Worm (Caenorhabditis elegans) whole organism, late embryonic: ENCODE measurements around the gene nhr-261.
A peak's percentile ranks its signal among the peaks of the same experiment; 100 is the strongest.

Experiments
- C08G9.2 ChIP-seq: sonication (generic microtip); optimal IDR thresholded peaks from 2 replicates; lab custom pipeline; 2016; ENCODE audit warnings: mild to moderate bottlenecking, missing genetic modification characterization, moderate library complexity, missing compliant biosample characterization
- F13H6.1 ChIP-seq: sonication (generic microtip); optimal IDR thresholded peaks from 2 replicates; lab custom pipeline; 2016; ENCODE audit warnings: missing genetic modification characterization, missing compliant biosample characterization
- K09A11.1 ChIP-seq: sonication (generic microtip); optimal IDR thresholded peaks from 2 replicates; lab custom pipeline; 2017; ENCODE audit warnings: antibody characterized with exemption, mild to moderate bottlenecking, missing genetic modification characterization, missing compliant biosample characterization; ENCODE audit not compliant: insufficient read depth
- T23F11.4 ChIP-seq: fragments of 200-800 bp; sonication (Bioruptor generic); optimal IDR thresholded peaks from 2 replicates; lab custom pipeline; 2018; ENCODE audit warnings: mild to moderate bottlenecking, missing genetic modification characterization, missing compliant biosample characterization
- Y22D7AL.16 ChIP-seq: sonication (generic microtip); optimal IDR thresholded peaks from 2 replicates; lab custom pipeline; 2016; ENCODE audit warnings: missing genetic modification characterization, missing compliant biosample characterization
- ahr-1 ChIP-seq: sonication (generic microtip); optimal IDR thresholded peaks from 2 replicates; lab custom pipeline; 2016; ENCODE audit warnings: missing genetic modification characterization, missing compliant biosample characterization
- ceh-14 ChIP-seq: sonication (generic microtip); optimal IDR thresholded peaks from 2 replicates; lab custom pipeline; 2016; ENCODE audit warnings: missing genotype, missing genetic modification characterization, missing compliant biosample characterization
- ceh-19 ChIP-seq: fragments of 200-800 bp; sonication (Bioruptor generic); optimal IDR thresholded peaks from 2 replicates; lab custom pipeline; 2018; ENCODE audit warnings: mild to moderate bottlenecking, missing genetic modification characterization, missing compliant biosample characterization
- ceh-2 ChIP-seq: sonication (generic microtip); optimal IDR thresholded peaks from 2 replicates; lab custom pipeline; 2016; ENCODE audit warnings: missing genotype, missing genetic modification characterization, missing compliant biosample characterization
- ceh-22 ChIP-seq: sonication (generic microtip); optimal IDR thresholded peaks from 2 replicates; lab custom pipeline; 2017; ENCODE audit warnings: missing biosample characterization, missing genetic modification characterization
- ceh-31 ChIP-seq: sonication (generic microtip); optimal IDR thresholded peaks from 2 replicates; lab custom pipeline; 2016; ENCODE audit warnings: missing genetic modification characterization, missing compliant biosample characterization
- ceh-48 ChIP-seq: sonication (generic microtip); optimal IDR thresholded peaks from 2 replicates; lab custom pipeline; 2016; ENCODE audit warnings: missing genetic modification characterization, inconsistent platforms, missing compliant biosample characterization
- ceh-6 ChIP-seq: fragments of 200-800 bp; sonication (Bioruptor generic); optimal IDR thresholded peaks from 2 replicates; lab custom pipeline; 2018; ENCODE audit warnings: mild to moderate bottlenecking, missing genetic modification characterization, missing compliant biosample characterization
- ceh-9 ChIP-seq: sonication (generic microtip); optimal IDR thresholded peaks from 2 replicates; lab custom pipeline; 2016; ENCODE audit warnings: mild to moderate bottlenecking, missing genetic modification characterization, inconsistent platforms, missing compliant biosample characterization
- dmd-4 ChIP-seq: sonication (generic microtip); optimal IDR thresholded peaks from 2 replicates; lab custom pipeline; 2016; ENCODE audit warnings: borderline replicate concordance, missing genetic modification characterization, missing compliant biosample characterization
- dve-1 ChIP-seq: sonication (generic microtip); optimal IDR thresholded peaks from 2 replicates; lab custom pipeline; 2017; ENCODE audit warnings: antibody characterized with exemption, mild to moderate bottlenecking, missing genetic modification characterization, missing compliant biosample characterization
- elt-2 ChIP-seq: sonication (generic microtip); optimal IDR thresholded peaks from 2 replicates; lab custom pipeline; 2016; ENCODE audit warnings: missing genetic modification reagents, missing genetic modification characterization, missing compliant biosample characterization
- ets-4 ChIP-seq: sonication (generic microtip); optimal IDR thresholded peaks from 2 replicates; lab custom pipeline; 2016; ENCODE audit warnings: missing genetic modification characterization, missing compliant biosample characterization
- eyg-1 ChIP-seq: sonication (generic microtip); optimal IDR thresholded peaks from 2 replicates; lab custom pipeline; 2016; ENCODE audit warnings: missing genotype, missing genetic modification characterization, missing compliant biosample characterization
- fax-1 ChIP-seq: sonication (generic microtip); optimal IDR thresholded peaks from 2 replicates; lab custom pipeline; 2016; ENCODE audit warnings: missing genotype, missing genetic modification characterization, missing compliant biosample characterization
- fkh-6 ChIP-seq: sonication (generic microtip); optimal IDR thresholded peaks from 2 replicates; lab custom pipeline; 2016; ENCODE audit warnings: missing genetic modification characterization, missing compliant biosample characterization
- hlh-13 ChIP-seq: fragments of 200-800 bp; sonication (Bioruptor generic); optimal IDR thresholded peaks from 2 replicates; lab custom pipeline; 2018; ENCODE audit warnings: mild to moderate bottlenecking, missing genetic modification characterization, missing compliant biosample characterization
- hlh-30 ChIP-seq: sonication (generic microtip); optimal IDR thresholded peaks from 2 replicates; lab custom pipeline; 2017; ENCODE audit warnings: antibody characterized with exemption, missing genetic modification characterization, missing compliant biosample characterization; ENCODE audit not compliant: insufficient read depth
- hlh-8 ChIP-seq: sonication (generic microtip); optimal IDR thresholded peaks from 2 replicates; lab custom pipeline; 2016; ENCODE audit warnings: missing genotype, missing genetic modification characterization, missing compliant biosample characterization
- lin-11 ChIP-seq: fragments of 200-800 bp; sonication (Bioruptor generic); optimal IDR thresholded peaks from 2 replicates; lab custom pipeline; 2018; ENCODE audit warnings: mild to moderate bottlenecking, missing genetic modification characterization, missing compliant biosample characterization
- madf-2 ChIP-seq: sonication (generic microtip); optimal IDR thresholded peaks from 2 replicates; lab custom pipeline; 2017; ENCODE audit warnings: missing genetic modification characterization, missing compliant biosample characterization
- nfya-1 ChIP-seq: sonication (generic microtip); optimal IDR thresholded peaks from 2 replicates; lab custom pipeline; 2017; ENCODE audit warnings: missing genetic modification characterization, mild to moderate bottlenecking, missing compliant biosample characterization, antibody characterized with exemption, moderate library complexity
- nhr-232 ChIP-seq: sonication (generic microtip); optimal IDR thresholded peaks from 2 replicates; lab custom pipeline; 2016; ENCODE audit warnings: missing genetic modification characterization, missing compliant biosample characterization
- odd-2 ChIP-seq: sonication (generic microtip); optimal IDR thresholded peaks from 2 replicates; lab custom pipeline; 2017; ENCODE audit warnings: antibody characterized with exemption, mild to moderate bottlenecking, missing genetic modification characterization, missing compliant biosample characterization
- pat-9 ChIP-seq: fragments of 200-800 bp; sonication (Bioruptor generic); optimal IDR thresholded peaks from 2 replicates; lab custom pipeline; 2018; ENCODE audit warnings: mild to moderate bottlenecking, missing genetic modification characterization, moderate library complexity, missing compliant biosample characterization
- pha-2 ChIP-seq: sonication (generic microtip); optimal IDR thresholded peaks from 2 replicates; lab custom pipeline; 2017; ENCODE audit warnings: mild to moderate bottlenecking, missing genetic modification characterization, missing compliant biosample characterization
- pha-4 ChIP-seq: fragments of 150-350 bp; optimal IDR thresholded peaks from 2 replicates; lab custom pipeline; 2018; ENCODE audit warnings: missing biosample characterization, missing genetic modification reagents, missing genetic modification characterization
- pros-1 ChIP-seq: fragments of 150-350 bp; optimal IDR thresholded peaks from 2 replicates; lab custom pipeline; 2014; ENCODE audit warnings: missing biosample characterization, missing genetic modification reagents, missing genetic modification characterization
- sox-2 ChIP-seq: fragments of 200-800 bp; sonication (Bioruptor generic); IDR thresholded peaks from 2 replicates; pipeline ENCODE4 v1.3.6; 2022; ENCODE audit warnings: missing genetic modification reagents, missing genetic modification characterization, missing compliant biosample characterization
- sox-4 ChIP-seq: sonication (generic microtip); optimal IDR thresholded peaks from 2 replicates; lab custom pipeline; 2017; ENCODE audit warnings: mild to moderate bottlenecking, missing genetic modification characterization, inconsistent platforms, missing compliant biosample characterization
- tbx-2 ChIP-seq: sonication (generic microtip); optimal IDR thresholded peaks from 2 replicates; lab custom pipeline; 2016; ENCODE audit warnings: missing genetic modification characterization, missing compliant biosample characterization
- unc-42 ChIP-seq: sonication (generic microtip); optimal IDR thresholded peaks from 2 replicates; lab custom pipeline; 2016; ENCODE audit warnings: missing genotype, missing genetic modification characterization, missing compliant biosample characterization

The nhr-261 gene

DNA sequence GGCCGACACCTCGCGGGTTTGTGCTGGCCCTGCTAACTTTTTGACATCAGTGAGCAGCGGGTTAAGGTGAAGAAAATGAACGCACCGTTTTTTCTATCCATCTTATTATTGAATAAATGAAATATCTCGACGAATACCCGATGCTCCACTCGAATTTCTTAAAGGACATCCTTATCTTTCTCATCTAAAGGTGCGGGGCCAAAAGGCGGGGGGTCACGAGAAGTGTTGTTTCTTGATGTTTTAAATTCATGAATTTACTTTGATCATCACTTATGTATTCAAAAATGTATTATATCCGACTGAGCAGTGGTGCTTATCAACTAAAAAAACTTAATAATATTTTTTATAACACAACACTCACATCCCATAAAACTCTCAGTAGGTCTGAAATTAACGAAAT lies at the start of gene nhr-261:
Gene nhr-261, minus strand, starts transcription at position 101 of the 400 bp plus-strand sequence.
- TF ChIP-seq elt-2 (no peak), C08G9.2 (tag; lab: Kevin White, UChicago) (no peak), sox-4 (no peak), ceh-6 (GFP tag; lab: Kevin White, UChicago) (no peak), pha-4 (no peak), hlh-30 (tag; lab: Kevin White, UChicago) (no peak), ceh-2 (tag; lab: Kevin White, UChicago) (no peak), K09A11.1 (tag; lab: Kevin White, UChicago) (no peak), F13H6.1 (tag; lab: Kevin White, UChicago) (no peak), pat-9 (tag; lab: Kevin White, UChicago) (no peak), ceh-14 (tag; lab: Kevin White, UChicago) (no peak), unc-42 (tag; lab: Kevin White, UChicago) (no peak), ceh-9 (no peak), ceh-48 (tag; lab: Kevin White, UChicago) (no peak), hlh-13 (GFP tag; lab: Kevin White, UChicago) (no peak), fax-1 (no peak)
- TF ChIP-seq, all 69 proteins: peak for 0

DNA sequence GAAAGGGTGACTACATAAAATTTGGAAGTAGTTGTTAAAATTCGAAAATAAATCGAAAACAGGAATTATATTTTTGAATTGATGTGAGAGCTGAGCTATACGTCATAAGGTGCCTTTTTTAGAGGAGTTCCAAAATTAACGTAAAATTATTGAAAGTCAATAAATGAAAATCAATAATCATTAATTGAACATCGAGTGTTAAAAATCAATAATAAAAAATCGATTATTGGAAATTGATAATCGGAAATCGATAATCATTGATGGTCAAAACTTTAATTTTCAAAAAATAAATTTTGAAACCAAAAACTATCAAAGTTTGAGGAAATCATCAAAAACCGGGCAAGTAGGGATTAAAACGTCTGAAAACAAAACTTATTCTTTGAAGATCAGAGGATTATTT lies 49.1 kb upstream of the nhr-261 start:
- TF ChIP-seq ceh-6 (GFP tag; lab: Kevin White, UChicago) (no peak), hlh-8 (tag; lab: Kevin White, UChicago) (no peak), nfya-1 (tag; lab: Kevin White, UChicago) (no peak), nhr-232 (no peak), Y22D7AL.16 (tag; lab: Kevin White, UChicago) (no peak), ets-4 (no peak)

DNA sequence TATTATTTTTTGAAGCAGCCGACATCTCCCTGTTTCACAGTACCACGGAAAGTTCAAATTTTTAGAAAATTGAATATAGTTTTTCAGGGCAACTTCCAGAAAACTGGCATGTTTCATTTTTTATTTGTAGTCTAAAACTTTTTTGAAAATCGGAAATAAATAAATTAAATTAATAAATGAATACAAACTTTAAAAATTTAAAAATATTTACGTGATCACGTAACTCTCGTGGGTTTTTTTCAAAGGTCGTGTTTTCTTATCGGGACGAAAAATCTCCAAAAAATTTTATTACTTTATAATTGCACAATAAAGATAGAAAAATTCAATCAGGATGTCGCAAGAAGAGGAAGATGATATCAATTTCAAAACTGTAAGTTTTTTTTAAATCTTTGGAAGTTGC lies 47.2 kb upstream of the nhr-261 start, which contains the start of gene F53C3.1:
Gene F53C3.1, plus strand, starts transcription at position 301 of the 400 bp plus-strand sequence.
- TF ChIP-seq madf-2 (tag; lab: Kevin White, UChicago), result no peak
- TF ChIP-seq ceh-31 (tag; lab: Kevin White, UChicago), result no peak
- no peak for TF ChIP-seq T23F11.4 (GFP tag; lab: Kevin White, UChicago)
- no peak for TF ChIP-seq ceh-19
- TF ChIP-seq ahr-1 (tag; lab: Kevin White, UChicago), result no peak
- TF ChIP-seq pros-1 (tag; lab: Kevin White, UChicago), result no peak
- no peak for TF ChIP-seq dve-1 (tag; lab: Kevin White, UChicago)
- TF ChIP-seq tbx-2, result no peak
- TF ChIP-seq Y22D7AL.16 (tag; lab: Kevin White, UChicago), result no peak
- no peak for TF ChIP-seq pha-4
- no peak for TF ChIP-seq ets-4
- TF ChIP-seq lin-11 (tag; lab: Kevin White, UChicago), result no peak
- TF ChIP-seq dmd-4 (tag; lab: Kevin White, UChicago), result no peak
- no peak for TF ChIP-seq ceh-22 (tag; lab: Kevin White, UChicago)
- TF ChIP-seq F13H6.1 (tag; lab: Kevin White, UChicago), result no peak
- no peak for TF ChIP-seq fkh-6 (tag; lab: Kevin White, UChicago)
- no peak for TF ChIP-seq sox-2 (GFP tag; lab: Robert Waterston, UW)
- TF ChIP-seq eyg-1 (tag; lab: Kevin White, UChicago), result no peak
- no peak for TF ChIP-seq odd-2

DNA sequence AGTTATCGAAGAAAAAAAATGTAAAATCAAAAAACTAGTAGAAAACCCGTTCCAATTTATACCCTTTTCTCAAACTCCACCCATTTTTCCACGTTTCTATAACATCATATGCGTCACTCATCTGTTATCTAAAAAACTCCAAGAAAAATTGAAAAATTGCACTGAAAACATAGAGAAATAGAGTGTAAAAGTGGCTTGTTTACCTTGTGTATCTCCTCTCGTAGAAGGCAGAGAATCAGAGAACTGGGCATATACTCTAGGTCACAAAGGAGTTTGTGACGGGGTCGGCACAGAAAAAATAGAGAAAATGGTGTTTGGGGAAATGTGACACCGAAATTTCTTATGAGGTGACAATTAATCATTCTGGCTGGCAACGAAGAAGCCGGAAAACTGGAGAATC lies 46.7 kb upstream of the nhr-261 start:
- no peak for TF ChIP-seq ceh-31 (tag; lab: Kevin White, UChicago)
- TF ChIP-seq elt-2, result peak; percentile 53
- no peak for TF ChIP-seq pha-2 (tag; lab: Kevin White, UChicago)
